Worm (Caenorhabditis elegans): Measurements from ENCODE around the gene F40G12.4.

F40G12.4 gene

ce11 chrV:14252025-14252424, 16.5 kb downstream of the F40G12.4 start, which contains the start of gene K02E11.5:
TSS of gene K02E11.5 (plus strand) at chrV:14252325.
- TF ChIP-seq dao-5 (tag; optimal IDR thresholded peaks at IDR 0.05) (no peak), W03F9.2 (tag; optimal IDR thresholded peaks at IDR 0.05) (no peak), him-1 (tag; optimal IDR thresholded peaks at IDR 0.05) (no peak)

DNA sequence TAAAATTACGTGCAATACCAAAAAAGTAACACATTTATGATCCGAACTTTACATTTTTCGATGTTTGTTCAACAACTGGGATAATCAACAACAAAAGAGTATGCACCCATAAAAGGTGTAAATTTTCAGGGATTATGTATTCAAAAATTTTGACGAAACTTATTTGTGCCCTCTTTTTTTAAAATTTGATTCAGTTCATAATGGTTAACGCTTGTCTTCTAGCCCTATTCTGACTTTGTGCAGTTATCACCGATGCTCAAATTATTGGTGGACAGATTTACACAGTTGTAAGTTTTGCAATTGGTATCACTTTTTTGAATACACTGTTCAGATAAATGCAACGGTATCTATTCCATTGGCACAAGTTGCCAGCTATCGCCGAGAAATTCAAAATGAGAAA, 19.9 kb downstream of the F40G12.4 start, which contains the start of gene K02E11.6:
Gene K02E11.6, plus strand, starts transcription at position 149 of the 400 bp plus-strand sequence.
- no peak for TF ChIP-seq him-1 (tag; optimal IDR thresholded peaks at IDR 0.05)

- TF ChIP-seq him-1 (tag; optimal IDR thresholded peaks at IDR 0.05) (no peak), W03F9.2 (tag; optimal IDR thresholded peaks at IDR 0.05) (no peak), dao-5 (tag; optimal IDR thresholded peaks at IDR 0.05) (no peak)
These were observed 20.5 kb downstream of the F40G12.4 start, which contains the start of gene K02E11.4 for ce11 chrV:14248025-14248424. TSS of gene K02E11.4 (minus strand) at chrV:14248125.

DNA sequence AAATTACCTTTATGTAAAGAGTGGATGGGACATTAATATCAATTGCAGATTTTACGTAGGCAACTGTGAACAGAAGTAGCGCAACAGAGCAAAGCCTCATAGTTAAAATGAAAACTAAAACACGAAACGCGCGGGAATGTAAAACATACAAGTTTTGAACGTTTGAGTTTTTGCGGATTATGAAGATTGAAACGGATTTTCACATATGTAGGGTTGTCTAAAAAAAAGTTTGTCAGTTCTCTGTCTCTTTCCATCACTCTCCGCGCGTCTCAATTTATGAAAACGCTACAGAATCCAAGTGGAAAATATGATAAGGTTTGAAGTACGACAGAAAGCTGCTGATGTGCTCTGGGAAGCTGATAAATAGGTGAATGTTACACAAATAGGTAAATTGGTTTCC, 21.8 kb downstream of the F40G12.4 start, which contains the start of gene K02E11.3:
Gene K02E11.3, minus strand, starts transcription at position 101 of the 400 bp plus-strand sequence.
- TF ChIP-seq him-1 (tag; optimal IDR thresholded peaks at IDR 0.05) (no peak), W03F9.2 (tag; optimal IDR thresholded peaks at IDR 0.05) (no peak), dao-5 (tag; optimal IDR thresholded peaks at IDR 0.05) (no peak)

- TF ChIP-seq him-1 (tag; optimal IDR thresholded peaks at IDR 0.05) = no peak
- no peak for TF ChIP-seq W03F9.2 (tag; optimal IDR thresholded peaks at IDR 0.05)
- no peak for TF ChIP-seq dao-5 (tag; optimal IDR thresholded peaks at IDR 0.05)
These were observed 24.6 kb downstream of the F40G12.4 start, which contains the start of gene sre-7 for ce11 chrV:14243904-14244303. TSS of gene sre-7 (plus strand) at chrV:14244204.

ce11 chrV:14240694-14241201, 27.8 kb downstream of the F40G12.4 start, which contains the start of gene K02E11.10:
TSS of gene K02E11.10 (minus strand) at chrV:14241151.
- TF ChIP-seq him-1 (tag; optimal IDR thresholded peaks at IDR 0.05) = no peak
- no peak for TF ChIP-seq dao-5 (tag; optimal IDR thresholded peaks at IDR 0.05)
- no peak for TF ChIP-seq W03F9.2 (tag; optimal IDR thresholded peaks at IDR 0.05)

DNA sequence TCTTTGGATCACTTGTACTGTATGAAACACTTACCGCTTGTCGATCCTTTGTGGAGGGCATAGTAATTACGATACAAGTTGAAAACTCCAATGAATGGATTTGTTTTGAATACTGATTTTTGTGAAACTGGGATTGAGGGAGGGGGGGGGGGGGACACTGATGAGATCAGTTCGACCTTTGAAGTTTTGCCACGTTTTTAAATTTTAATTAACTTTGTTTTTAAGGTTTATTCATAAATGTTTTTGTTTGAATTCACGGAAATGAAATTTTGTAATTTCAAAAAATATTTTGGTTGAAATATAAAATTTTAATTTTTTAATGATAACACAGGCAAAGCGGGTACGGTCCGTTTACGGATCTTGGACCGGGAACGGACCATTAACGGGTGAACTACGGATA, 32.6 kb downstream of the F40G12.4 start, which contains the start of gene ent-3:
Gene ent-3, minus strand, starts transcription at position 101 of the 400 bp plus-strand sequence.
- TF ChIP-seq dao-5 (tag; optimal IDR thresholded peaks at IDR 0.05) (no peak), W03F9.2 (tag; optimal IDR thresholded peaks at IDR 0.05) (no peak), him-1 (tag; optimal IDR thresholded peaks at IDR 0.05) (no peak)

DNA sequence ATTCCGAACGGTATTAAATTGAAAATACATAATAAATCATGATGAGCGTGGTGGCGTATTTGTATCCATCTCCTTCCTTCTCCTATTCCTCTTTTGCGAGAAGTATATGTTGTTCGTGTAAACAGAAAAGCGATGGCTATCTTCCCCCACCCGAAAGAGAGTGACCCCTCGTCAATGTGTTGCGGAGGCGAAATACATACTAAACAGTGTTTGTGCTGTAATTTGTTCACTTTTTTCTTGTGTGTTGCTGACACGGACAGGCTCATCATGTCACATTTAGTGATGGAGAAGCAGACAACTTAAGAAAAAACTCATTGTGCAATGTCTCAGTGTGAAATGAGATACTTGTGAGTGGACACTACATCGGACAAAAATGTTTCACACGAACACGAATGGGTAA, 36.9 kb downstream of the F40G12.4 start:
- no peak for TF ChIP-seq him-1 (tag; optimal IDR thresholded peaks at IDR 0.05)
- TF ChIP-seq W03F9.2 (tag; optimal IDR thresholded peaks at IDR 0.05) = no peak
- TF ChIP-seq dao-5 (tag; optimal IDR thresholded peaks at IDR 0.05) = no peak

- no peak for TF ChIP-seq W03F9.2 (tag; optimal IDR thresholded peaks at IDR 0.05)
- TF ChIP-seq him-1 (tag; optimal IDR thresholded peaks at IDR 0.05) = no peak
- TF ChIP-seq dao-5 (tag; optimal IDR thresholded peaks at IDR 0.05) = no peak
These were observed 37.5 kb downstream of the F40G12.4 start for ce11 chrV:14230788-14231583.

- TF ChIP-seq him-1 (tag; optimal IDR thresholded peaks at IDR 0.05) (no peak), W03F9.2 (tag; optimal IDR thresholded peaks at IDR 0.05) (no peak), dao-5 (tag; optimal IDR thresholded peaks at IDR 0.05) (no peak)
These were observed 42.1 kb downstream of the F40G12.4 start, which contains the start of gene nep-21 for ce11 chrV:14226373-14226772. TSS of gene nep-21 (minus strand) at chrV:14226473.

DNA sequence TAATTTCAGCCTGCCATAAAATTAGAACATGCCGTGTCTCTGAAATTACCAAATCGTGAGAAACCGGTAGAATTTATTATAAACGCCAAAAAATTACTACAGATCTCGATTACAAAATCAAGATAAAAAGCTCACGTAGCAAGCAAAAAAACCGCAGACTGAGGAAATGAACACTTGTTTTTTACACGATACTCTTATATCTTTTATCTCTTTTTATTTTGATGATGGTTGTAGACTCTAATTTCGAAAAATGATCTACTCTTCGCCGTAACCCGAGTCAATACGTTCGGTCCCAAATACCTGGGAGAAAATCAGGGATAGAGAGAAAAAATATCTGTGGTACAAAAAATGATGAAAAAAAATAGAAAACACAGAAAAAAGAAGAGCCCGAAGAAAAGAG, 45.4 kb downstream of the F40G12.4 start:
- TF ChIP-seq him-1 (tag; optimal IDR thresholded peaks at IDR 0.05) (no peak), dao-5 (tag; optimal IDR thresholded peaks at IDR 0.05) (no peak), W03F9.2 (tag; optimal IDR thresholded peaks at IDR 0.05) (no peak)
